Worm (Caenorhabditis elegans) whole organism, L3 larva: Measurements from ENCODE around the gene srd-17.
A peak's percentile ranks its signal among the peaks of the same experiment; 100 is the strongest.

ENCODE experiments used
- ceh-16 ChIP-seq: sonication (generic microtip); optimal IDR thresholded peaks from 2 replicates; lab custom pipeline; 2017; ENCODE audit warnings: missing biosample characterization, missing genetic modification characterization
- ceh-9 ChIP-seq: sonication (generic microtip); optimal IDR thresholded peaks from 2 replicates; lab custom pipeline; 2018; ENCODE audit warnings: missing biosample characterization, missing genetic modification characterization
- daf-12 ChIP-seq: fragments of 150-350 bp; optimal IDR thresholded peaks from 2 replicates; lab custom pipeline; 2014; ENCODE audit warnings: missing biosample characterization, missing genetic modification reagents, missing genetic modification characterization
- egl-27 ChIP-seq: sonication (generic microtip); optimal IDR thresholded peaks from 4 replicates; lab custom pipeline; 2017; ENCODE audit warnings: missing biosample characterization, missing genetic modification reagents, missing genetic modification characterization
- egl-5 ChIP-seq: fragments of 150-350 bp; optimal IDR thresholded peaks from 2 replicates; lab custom pipeline; 2017; ENCODE audit warnings: missing biosample characterization, missing genetic modification reagents, missing genetic modification characterization, inconsistent platforms
- elt-1 ChIP-seq: fragments of 150-350 bp; optimal IDR thresholded peaks from 2 replicates; lab custom pipeline; 2014; ENCODE audit warnings: missing biosample characterization, missing genetic modification characterization
- elt-2 ChIP-seq: sonication (generic microtip); optimal IDR thresholded peaks from 2 replicates; lab custom pipeline; 2016; ENCODE audit warnings: missing genetic modification reagents, mild to moderate bottlenecking, missing genetic modification characterization, missing compliant biosample characterization
- jun-1 ChIP-seq: fragments of 150-350 bp; optimal IDR thresholded peaks from 2 replicates; lab custom pipeline; 2014; ENCODE audit warnings: missing biosample characterization, missing genetic modification reagents, missing genetic modification characterization
- lin-15B ChIP-seq: fragments of 150-350 bp; optimal IDR thresholded peaks from 2 replicates; lab custom pipeline; 2014; ENCODE audit warnings: missing biosample characterization, missing genetic modification characterization
- lsy-12 ChIP-seq: sonication (generic microtip); optimal IDR thresholded peaks from 2 replicates; lab custom pipeline; 2016; ENCODE audit warnings: mild to moderate bottlenecking, missing genetic modification characterization, missing compliant biosample characterization
- mdl-1 ChIP-seq: fragments of 150-350 bp; optimal IDR thresholded peaks from 2 replicates; lab custom pipeline; 2014; ENCODE audit warnings: missing biosample characterization, missing genetic modification characterization
- nhr-12 ChIP-seq: fragments of 150-350 bp; optimal IDR thresholded peaks from 2 replicates; lab custom pipeline; 2014; ENCODE audit warnings: missing biosample characterization, missing genetic modification characterization
- nhr-43 ChIP-seq: sonication (generic microtip); optimal IDR thresholded peaks from 2 replicates; lab custom pipeline; 2016; ENCODE audit warnings: mild to moderate bottlenecking, missing genetic modification characterization, missing compliant biosample characterization; ENCODE audit not compliant: poor library complexity, severe bottlenecking
- nhr-67 ChIP-seq: fragments of 150-350 bp; optimal IDR thresholded peaks from 2 replicates; lab custom pipeline; 2014; ENCODE audit warnings: missing biosample characterization, missing genetic modification characterization
- pqm-1 ChIP-seq: fragments of 150-350 bp; optimal IDR thresholded peaks from 2 replicates; lab custom pipeline; 2017; ENCODE audit warnings: missing biosample characterization, missing genetic modification characterization, inconsistent platforms
- snpc-4 ChIP-seq: fragments of 150-350 bp; optimal IDR thresholded peaks from 2 replicates; lab custom pipeline; 2014; ENCODE audit warnings: missing biosample characterization, missing genetic modification characterization
- tbx-2 ChIP-seq: sonication (generic microtip); optimal IDR thresholded peaks from 2 replicates; lab custom pipeline; 2016; ENCODE audit warnings: mild to moderate bottlenecking, missing genetic modification characterization, missing compliant biosample characterization
- unc-39 ChIP-seq: sonication (generic microtip); optimal IDR thresholded peaks from 4 replicates; lab custom pipeline; 2017; ENCODE audit warnings: missing biosample characterization, missing genetic modification characterization
- ztf-11 ChIP-seq: fragments of 150-350 bp; optimal IDR thresholded peaks from 2 replicates; lab custom pipeline; 2014; ENCODE audit warnings: missing biosample characterization, missing genetic modification characterization

Gene srd-17

DNA sequence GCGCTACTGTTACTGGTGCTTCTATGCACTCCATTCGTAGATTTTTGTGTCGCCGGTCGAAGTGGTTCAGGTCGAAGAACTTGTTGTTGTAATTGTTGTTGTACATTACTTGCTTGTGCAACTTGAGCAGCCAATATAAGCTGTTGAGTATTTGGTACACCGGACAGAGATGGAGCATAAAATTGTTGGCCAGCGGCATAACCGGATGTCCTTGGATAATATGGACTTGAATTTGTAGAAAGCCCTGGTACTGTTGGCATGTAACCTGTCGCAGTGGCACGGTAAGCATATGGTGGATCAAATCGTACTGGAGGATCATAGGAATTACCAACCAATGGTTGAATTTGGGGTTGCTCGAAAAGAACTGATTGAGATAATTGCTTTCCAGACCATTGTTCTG is 43.6 kb downstream of the srd-17 start:
- TF ChIP-seq mdl-1 (tag; lab: Kevin White, UChicago) (no peak), jun-1 (tag; lab: Kevin White, UChicago) (no peak), nhr-12 (tag; lab: Kevin White, UChicago) (no peak), snpc-4 (no peak), ceh-16 (tag; lab: Kevin White, UChicago) (no peak)

DNA sequence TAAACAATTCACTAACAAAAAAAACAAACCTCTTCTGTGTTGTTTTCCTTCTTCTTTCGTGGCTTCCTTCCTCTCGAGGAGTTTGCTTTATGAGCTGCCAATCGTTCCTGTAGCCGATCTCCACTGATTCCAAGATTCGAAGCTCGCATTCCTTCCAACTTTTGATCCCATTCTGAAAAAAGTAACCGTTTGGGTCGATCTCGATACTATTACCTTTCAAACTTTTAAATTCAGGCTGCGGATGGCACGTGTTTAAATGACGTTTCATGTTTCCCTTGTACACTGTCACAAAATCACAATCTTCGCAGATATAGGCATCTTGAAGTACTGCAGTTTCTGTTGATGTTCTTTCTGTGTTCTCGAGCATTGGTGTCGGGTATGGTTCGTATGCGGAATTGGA is 45.0 kb downstream of the srd-17 start:
- no peak for TF ChIP-seq daf-12 (tag; lab: Kevin White, UChicago)
- TF ChIP-seq ztf-11 (tag; lab: Kevin White, UChicago), result no peak
- TF ChIP-seq egl-5 (tag; lab: Kevin White, UChicago), result no peak
- no peak for TF ChIP-seq lsy-12 (tag; lab: Kevin White, UChicago)
- no peak for TF ChIP-seq pqm-1 (tag; lab: Kevin White, UChicago)
- no peak for TF ChIP-seq elt-1
- no peak for TF ChIP-seq nhr-43 (tag; lab: Kevin White, UChicago)

DNA sequence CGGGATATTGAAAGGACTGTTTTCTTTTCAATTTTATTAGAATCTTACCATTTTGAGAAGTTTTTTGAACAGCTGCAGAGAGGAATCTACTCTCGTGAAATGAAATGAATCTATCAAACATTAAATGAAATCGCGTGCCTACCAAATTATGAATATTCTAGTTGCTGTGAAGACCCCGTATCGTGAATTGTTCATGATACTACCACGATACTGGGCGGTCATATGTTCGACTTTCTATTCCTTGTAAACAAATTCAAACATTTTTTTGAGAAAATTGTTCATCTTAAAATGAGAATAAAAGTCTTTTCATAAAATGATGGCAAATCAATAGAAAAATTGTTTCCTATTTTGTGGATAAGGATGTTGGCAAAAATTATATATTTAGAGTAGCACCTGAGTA is 46.7 kb downstream of the srd-17 start, which contains the start of gene gcy-34:
Gene gcy-34 (minus strand): TSS at position 101 of the 400 bp plus-strand sequence.
- TF ChIP-seq unc-39 (tag; lab: Kevin White, UChicago), result no peak
- TF ChIP-seq tbx-2 (tag; lab: Kevin White, UChicago), result no peak
- no peak for TF ChIP-seq pqm-1 (tag; lab: Kevin White, UChicago)
- TF ChIP-seq lin-15B (tag; lab: Kevin White, UChicago), result no peak
- TF ChIP-seq egl-27 (tag; lab: Kevin White, UChicago), result no peak
- no peak for TF ChIP-seq daf-12 (tag; lab: Kevin White, UChicago)
- no peak for TF ChIP-seq nhr-67

DNA sequence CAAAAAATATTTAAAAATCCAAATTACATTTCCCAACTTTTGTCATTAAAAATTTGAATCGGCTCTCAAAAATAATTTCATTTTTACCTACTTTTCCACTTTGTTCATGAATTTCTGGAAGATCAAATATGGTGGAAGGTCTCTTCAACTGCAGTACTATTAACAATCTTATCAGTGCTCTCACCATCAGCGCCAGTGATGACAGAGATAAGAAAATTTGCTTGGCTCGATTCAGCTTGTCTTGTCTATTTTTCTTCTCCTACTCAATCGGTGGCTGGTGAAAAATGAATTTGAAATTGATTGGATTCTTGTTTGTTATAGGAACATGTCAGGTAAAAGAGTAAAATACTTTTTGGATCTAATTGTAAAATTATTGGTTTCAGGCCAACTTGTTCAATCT is 51.5 kb downstream of the srd-17 start, which contains the start of gene cpz-2:
Gene cpz-2 (plus strand): TSS at position 210 of the 400 bp plus-strand sequence.
- TF ChIP-seq ceh-9 (tag; lab: Kevin White, UChicago) (no peak), pqm-1 (tag; lab: Kevin White, UChicago) (peak; percentile 44), elt-2 (tag; lab: Kevin White, UChicago) (peak; percentile 85)
